Worm (Caenorhabditis elegans) whole organism, L2 larva: ENCODE data around the gene C04H5.7.

Source experiments
- R02D3.7 ChIP-seq: fragments of 150-350 bp; optimal IDR thresholded peaks from 2 replicates; lab custom pipeline; 2014; ENCODE audit warnings: missing biosample characterization, missing genetic modification characterization
- ZK546.5 ChIP-seq: sonication (generic microtip); optimal IDR thresholded peaks from 2 replicates; lab custom pipeline; 2017; ENCODE audit warnings: missing biosample characterization, missing genetic modification characterization
- aly-2 ChIP-seq: fragments of 150-350 bp; optimal IDR thresholded peaks from 2 replicates; lab custom pipeline; 2014; ENCODE audit warnings: missing biosample characterization, missing genetic modification characterization
- dmd-4 ChIP-seq: sonication (generic microtip); optimal IDR thresholded peaks from 2 replicates; lab custom pipeline; 2017; ENCODE audit warnings: missing biosample characterization, missing genetic modification characterization
- lin-13 ChIP-seq: fragments of 150-350 bp; optimal IDR thresholded peaks from 2 replicates; lab custom pipeline; 2014; ENCODE audit warnings: missing biosample characterization, missing genetic modification reagents, missing genetic modification characterization
- nhr-237 ChIP-seq: fragments of 150-350 bp; optimal IDR thresholded peaks from 2 replicates; lab custom pipeline; 2014; ENCODE audit warnings: missing biosample characterization, missing genetic modification characterization
- nhr-6 ChIP-seq: fragments of 150-350 bp; optimal IDR thresholded peaks from 2 replicates; lab custom pipeline; 2014; ENCODE audit warnings: missing biosample characterization, missing genetic modification characterization
- unc-55 ChIP-seq: fragments of 150-350 bp; sonication (generic microtip); optimal IDR thresholded peaks from 3 replicates; lab custom pipeline; 2014; ENCODE audit warnings: missing biosample characterization, missing genetic modification reagents, missing genetic modification characterization
- ztf-11 ChIP-seq: sonication (generic microtip); optimal IDR thresholded peaks from 2 replicates; lab custom pipeline; 2017; ENCODE audit warnings: missing biosample characterization, missing genetic modification characterization
- ztf-4 ChIP-seq: fragments of 150-350 bp; optimal IDR thresholded peaks from 2 replicates; lab custom pipeline; 2014; ENCODE audit warnings: missing biosample characterization, missing genetic modification characterization

DNA sequence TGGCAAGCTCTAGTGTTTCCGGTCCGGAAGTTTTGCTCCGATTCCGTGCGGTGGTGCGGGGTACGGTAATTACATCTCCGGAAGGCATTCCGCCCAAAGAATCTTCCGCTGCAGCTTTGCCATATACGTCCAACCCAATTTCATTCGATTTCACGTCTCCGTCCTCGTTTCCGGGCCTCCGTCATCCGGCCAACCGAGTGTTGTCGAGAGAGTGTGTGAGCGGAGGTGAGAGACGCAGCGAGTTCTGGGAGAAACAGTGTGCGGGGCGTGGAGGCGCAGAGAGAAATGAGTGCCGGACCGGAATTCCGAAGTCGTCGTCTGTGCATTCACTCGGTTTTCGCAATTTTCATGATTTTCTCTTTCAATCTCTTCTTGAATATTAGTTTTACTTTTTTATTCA is 31.6 kb downstream of the C04H5.7 start:
- TF ChIP-seq nhr-237 (no peak), lin-13 (no peak), ztf-11 (no peak), R02D3.7 (no peak), aly-2 (no peak), ZK546.5 (no peak), nhr-6 (tag; lab: Kevin White, UChicago) (no peak), dmd-4 (tag; lab: Kevin White, UChicago) (no peak), ztf-4 (no peak), unc-55 (GFP tag; lab: Kevin White, UChicago) (peak; percentile 19)
